Fruit fly (Drosophila melanogaster) whole organism, embryonic: ENCODE measurements around the gene Cp16.

Experiments
- ATbp ChIP-seq: fragments of 200-800 bp; sonication (Bioruptor generic); optimal IDR thresholded peaks from 2 replicates; lab custom pipeline; 2017; ENCODE audit warnings: missing biosample characterization, mild to moderate bottlenecking, missing genetic modification characterization, missing genetic modification reagents
- Aef1 ChIP-seq: fragments of 200-800 bp; sonication (Bioruptor generic); IDR thresholded peaks from 3 replicates; pipeline ENCODE4 v1.3.6; 2022; ENCODE audit warnings: missing biosample characterization, missing genetic modification characterization
- Atf6 ChIP-seq: fragments of 200-800 bp; sonication (Bioruptor generic); IDR thresholded peaks from 2 replicates; pipeline ENCODE4 v1.3.6; 2022; ENCODE audit warnings: missing biosample characterization, missing genetic modification characterization
- B-H1 ChIP-seq: fragments of 200-800 bp; sonication (Bioruptor generic); IDR thresholded peaks from 3 replicates; pipeline ENCODE4 v1.3.6; 2022; ENCODE audit warnings: missing biosample characterization, missing genetic modification characterization
- B-H2 ChIP-seq: fragments of 200-800 bp; sonication (Bioruptor generic); optimal IDR thresholded peaks from 2 replicates; lab custom pipeline; 2018; ENCODE audit warnings: missing biosample characterization, mild to moderate bottlenecking, missing genetic modification characterization
- CG10366 ChIP-seq: fragments of 200-800 bp; sonication (Bioruptor generic); IDR thresholded peaks from 2 replicates; pipeline ENCODE4 v1.3.6; 2022; ENCODE audit warnings: missing biosample characterization, missing genetic modification characterization
- CG11504 ChIP-seq: fragments of 200-800 bp; sonication (Bioruptor generic); optimal IDR thresholded peaks from 3 replicates; lab custom pipeline; 2019; ENCODE audit warnings: missing biosample characterization, mild to moderate bottlenecking, missing genetic modification characterization, moderate library complexity
- CG1233 ChIP-seq: fragments of 200-800 bp; sonication (Bioruptor generic); optimal IDR thresholded peaks from 4 replicates; lab custom pipeline; 2018; ENCODE audit warnings: missing biosample characterization, mild to moderate bottlenecking, missing genetic modification characterization
- CG17385 ChIP-seq: fragments of 200-800 bp; sonication (Bioruptor generic); optimal IDR thresholded peaks from 3 replicates; lab custom pipeline; 2018; ENCODE audit warnings: missing biosample characterization, mild to moderate bottlenecking, missing genetic modification characterization
- CG2116 ChIP-seq: fragments of 200-800 bp; sonication (Bioruptor generic); optimal IDR thresholded peaks from 3 replicates; lab custom pipeline; 2018; ENCODE audit warnings: missing biosample characterization, mild to moderate bottlenecking, missing genetic modification characterization
- CG2120 ChIP-seq: fragments of 200-800 bp; sonication (Bioruptor generic); optimal IDR thresholded peaks from 3 replicates; lab custom pipeline; 2016; ENCODE audit warnings: missing biosample characterization, missing genetic modification characterization
- CG30431 ChIP-seq: fragments of 200-800 bp; sonication (Bioruptor generic); optimal IDR thresholded peaks from 2 replicates; lab custom pipeline; 2017; ENCODE audit warnings: missing biosample characterization, missing genetic modification characterization
- CG32767 ChIP-seq: fragments of 200-800 bp; sonication (Bioruptor generic); IDR thresholded peaks from 2 replicates; pipeline ENCODE4 v1.3.6; 2022; ENCODE audit warnings: missing biosample characterization, missing genetic modification characterization
- CG4282 ChIP-seq: fragments of 200-800 bp; sonication (Bioruptor generic); optimal IDR thresholded peaks from 2 replicates; lab custom pipeline; 2016; ENCODE audit warnings: missing biosample characterization, missing genetic modification characterization
- CG4854 ChIP-seq: fragments of 200-800 bp; sonication (Bioruptor generic); optimal IDR thresholded peaks from 2 replicates; lab custom pipeline; 2016; ENCODE audit warnings: missing biosample characterization, missing genetic modification characterization, inconsistent platforms
- CG6254 ChIP-seq: fragments of 200-800 bp; sonication (Bioruptor generic); optimal IDR thresholded peaks from 3 replicates; lab custom pipeline; 2017; ENCODE audit warnings: mild to moderate bottlenecking, missing biosample characterization, missing genetic modification reagents, missing genetic modification characterization
- CG6272 ChIP-seq: fragments of 200-800 bp; sonication (Bioruptor generic); IDR thresholded peaks from 2 replicates; pipeline ENCODE4 v1.3.6; 2022; ENCODE audit warnings: missing biosample characterization, missing genetic modification characterization
- CG8944 ChIP-seq: fragments of 200-800 bp; sonication (Bioruptor generic); optimal IDR thresholded peaks from 3 replicates; lab custom pipeline; 2016; ENCODE audit warnings: missing biosample characterization, missing genetic modification characterization
- Chrac-16 ChIP-seq: fragments of 200-800 bp; sonication (Bioruptor generic); optimal IDR thresholded peaks from 3 replicates; lab custom pipeline; 2016; ENCODE audit warnings: missing biosample characterization, missing genetic modification characterization
- Dref ChIP-seq: fragments of 200-800 bp; sonication (Bioruptor generic); IDR thresholded peaks from 2 replicates; pipeline ENCODE4 v1.3.6; 2022; ENCODE audit warnings: missing biosample characterization, missing genetic modification characterization
- E2f2 ChIP-seq: fragments of 200-800 bp; sonication (Bioruptor generic); IDR thresholded peaks from 2 replicates; pipeline ENCODE4 v1.3.6; 2022; ENCODE audit warnings: missing biosample characterization, missing genetic modification characterization
- HLH4C ChIP-seq: fragments of 200-800 bp; sonication (Bioruptor generic); IDR thresholded peaks from 3 replicates; pipeline ENCODE4 v1.3.6; 2022; ENCODE audit warnings: missing biosample characterization, missing genetic modification characterization; ENCODE audit not compliant: partially characterized antibody
- Hr3 ChIP-seq: fragments of 200-800 bp; sonication (Bioruptor generic); optimal IDR thresholded peaks from 3 replicates; lab custom pipeline; 2016; ENCODE audit warnings: missing biosample characterization, missing genetic modification characterization
- Mrtf ChIP-seq: fragments of 200-800 bp; sonication (Bioruptor generic); IDR thresholded peaks from 3 replicates; pipeline ENCODE4 v1.3.6; 2022; ENCODE audit warnings: missing biosample characterization, missing genetic modification characterization
- Pdp1 ChIP-seq, 2 experiments: fragments of 200-800 bp; sonication (Bioruptor generic); optimal IDR thresholded peaks; 3 replicates each; lab custom pipeline; 2016; ENCODE audit warnings: missing biosample characterization in 2 of 2, missing genetic modification characterization in 2 of 2, mild to moderate bottlenecking in 1 of 2, moderate library complexity in 1 of 2
- az2 ChIP-seq: fragments of 200-800 bp; sonication (Bioruptor generic); optimal IDR thresholded peaks from 3 replicates; lab custom pipeline; 2016; ENCODE audit warnings: missing biosample characterization, missing genetic modification characterization
- cwo ChIP-seq: fragments of 200-800 bp; sonication (Bioruptor generic); optimal IDR thresholded peaks from 3 replicates; lab custom pipeline; 2017; ENCODE audit warnings: missing biosample characterization, missing genetic modification characterization, mild to moderate bottlenecking, moderate library complexity, missing genetic modification reagents
- dati ChIP-seq: fragments of 200-800 bp; sonication (Bioruptor generic); IDR thresholded peaks from 2 replicates; pipeline ENCODE4 v1.3.6; 2022; ENCODE audit warnings: missing biosample characterization, missing genetic modification characterization
- dysf ChIP-seq: fragments of 200-800 bp; sonication (Bioruptor generic); IDR thresholded peaks from 3 replicates; pipeline ENCODE4 v1.3.6; 2022; ENCODE audit warnings: missing biosample characterization, missing genetic modification characterization
- esg ChIP-seq: fragments of 200-800 bp; sonication (Bioruptor generic); conservative IDR thresholded peaks from 2 replicates; pipeline ENCODE4 v1.3.6; 2022; ENCODE audit warnings: missing biosample characterization, missing genetic modification characterization
- fd3F ChIP-seq: fragments of 200-800 bp; sonication (Bioruptor generic); optimal IDR thresholded peaks from 2 replicates; lab custom pipeline; 2018; ENCODE audit warnings: missing biosample characterization, mild to moderate bottlenecking, missing genetic modification characterization, moderate library complexity
- fd96Cb ChIP-seq: fragments of 200-800 bp; sonication (Bioruptor generic); optimal IDR thresholded peaks from 2 replicates; lab custom pipeline; 2018; ENCODE audit warnings: missing biosample characterization, mild to moderate bottlenecking, missing genetic modification characterization, moderate library complexity
- gem ChIP-seq: fragments of 200-800 bp; sonication (Bioruptor generic); optimal IDR thresholded peaks from 2 replicates; lab custom pipeline; 2019; ENCODE audit warnings: missing biosample characterization, mild to moderate bottlenecking, missing genetic modification characterization, moderate library complexity
- lab ChIP-seq: fragments of 200-800 bp; sonication (Bioruptor generic); optimal IDR thresholded peaks from 3 replicates; lab custom pipeline; 2017; ENCODE audit warnings: missing biosample characterization, missing genetic modification characterization, mild to moderate bottlenecking, moderate library complexity, missing genetic modification reagents
- pho ChIP-seq: fragments of 200-800 bp; sonication (Bioruptor generic); optimal IDR thresholded peaks from 2 replicates; lab custom pipeline; 2016; ENCODE audit warnings: missing biosample characterization, missing genetic modification characterization
- ranshi ChIP-seq: fragments of 200-800 bp; sonication (Bioruptor generic); IDR thresholded peaks from 2 replicates; pipeline ENCODE4 v1.3.6; 2022; ENCODE audit warnings: missing biosample characterization, missing genetic modification characterization
- sqz ChIP-seq: fragments of 200-800 bp; sonication (Bioruptor generic); optimal IDR thresholded peaks from 3 replicates; lab custom pipeline; 2018; ENCODE audit warnings: missing biosample characterization, mild to moderate bottlenecking, missing genetic modification characterization
- tgo ChIP-seq: fragments of 200-800 bp; sonication (Bioruptor generic); IDR thresholded peaks from 3 replicates; pipeline ENCODE4 v1.3.6; 2022; ENCODE audit warnings: missing biosample characterization, missing genetic modification characterization
- unpg ChIP-seq: fragments of 200-800 bp; sonication (Bioruptor generic); optimal IDR thresholded peaks from 3 replicates; lab custom pipeline; 2018; ENCODE audit warnings: missing biosample characterization, mild to moderate bottlenecking, missing genetic modification characterization, moderate library complexity
- zen2 ChIP-seq: fragments of 200-800 bp; sonication (Bioruptor generic); IDR thresholded peaks from 3 replicates; pipeline ENCODE4 v1.3.6; 2022; ENCODE audit warnings: missing biosample characterization, missing genetic modification characterization; ENCODE audit not compliant: partially characterized antibody
- zfh1 ChIP-seq: fragments of 200-800 bp; sonication (Bioruptor generic); IDR thresholded peaks from 3 replicates; pipeline ENCODE4 v1.3.6; 2022; ENCODE audit warnings: missing biosample characterization, missing genetic modification characterization

The Cp16 gene

DNA sequence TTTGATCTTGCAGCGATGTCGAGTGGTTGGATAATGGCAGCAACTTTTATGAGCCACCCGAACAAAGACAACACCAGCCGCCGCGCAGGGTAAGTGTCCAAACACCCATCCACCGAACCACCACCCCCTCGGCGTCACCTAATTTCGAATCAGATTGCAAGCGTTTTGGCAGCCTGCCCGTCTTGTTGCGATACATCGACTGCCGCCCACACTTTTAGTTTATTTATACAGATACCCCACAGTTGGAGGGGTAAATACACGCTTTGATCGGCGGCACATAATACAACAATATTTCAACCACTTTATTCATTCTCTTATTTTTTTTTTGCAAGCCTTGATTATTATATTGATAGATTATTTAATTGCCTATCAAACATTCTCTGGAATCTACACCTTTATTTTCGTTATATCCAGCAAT is 31.3 kb downstream of the Cp16 start (continued):
- TF ChIP-seq ATbp (GFP tag; lab: Kevin White, UChicago): peak; percentile 42
- no peak; the same call in 1 of the 2 replicates for TF ChIP-seq CG6272 (GFP tag; lab: Robert Waterston, UW)
- peak; percentile 39; the same call in 1 of the 3 replicates for TF ChIP-seq zfh1 (GFP tag; lab: Robert Waterston, UW)
- TF ChIP-seq Hr3 (GFP tag; lab: Kevin White, UChicago): peak; percentile 17
- peak; percentile 45 for TF ChIP-seq unpg (GFP tag; lab: Kevin White, UChicago)
- peak; percentile 47 for TF ChIP-seq esg (GFP tag; lab: Robert Waterston, UW)
- TF ChIP-seq lab (GFP tag; lab: Kevin White, UChicago): peak; percentile 26
- peak; percentile 12 for TF ChIP-seq az2
- TF ChIP-seq CG30431 (GFP tag; lab: Kevin White, UChicago): no peak
- TF ChIP-seq fd96Cb (tag; lab: Kevin White, UChicago): peak; percentile 0
- TF ChIP-seq fd3F: peak; percentile 48
- TF ChIP-seq CG10366 (GFP tag; lab: Robert Waterston, UW): peak; percentile 59
- TF ChIP-seq CG11504: peak; percentile 56
- TF ChIP-seq Aef1: peak; percentile 43; the same call in 2 of the 3 replicates
- TF ChIP-seq E2f2 (GFP tag; lab: Robert Waterston, UW): peak; percentile 38; the same call in 1 of the 2 replicates
- TF ChIP-seq CG2120: peak; percentile 71
- 0 out of 2 replicates have a peak, but pooled peaks have one; percentile 33 for TF ChIP-seq ranshi (GFP tag; lab: Robert Waterston, UW)
- peak; percentile 65; the same call in 1 of the 2 replicates for TF ChIP-seq Atf6 (GFP tag; lab: Robert Waterston, UW)
- peak in 1 of 2 experiments; percentile 84 for TF ChIP-seq Pdp1 (GFP tag; optimal IDR thresholded peaks at IDR 0.05; lab: Kevin White, UChicago)
- peak; percentile 32; the same call in 2 of the 3 replicates for TF ChIP-seq B-H1 (GFP tag; lab: Robert Waterston, UW)
- TF ChIP-seq HLH4C: 0 out of 3 replicates have a peak, but pooled peaks have one; percentile 37
- peak; percentile 16 for TF ChIP-seq cwo
- TF ChIP-seq CG17385 (GFP tag; lab: Kevin White, UChicago): peak; percentile 54
- peak; percentile 75 for TF ChIP-seq dysf (GFP tag; lab: Robert Waterston, UW)
- TF ChIP-seq tgo (GFP tag; lab: Robert Waterston, UW): peak; percentile 36; the same call in 1 of the 3 replicates

DNA sequence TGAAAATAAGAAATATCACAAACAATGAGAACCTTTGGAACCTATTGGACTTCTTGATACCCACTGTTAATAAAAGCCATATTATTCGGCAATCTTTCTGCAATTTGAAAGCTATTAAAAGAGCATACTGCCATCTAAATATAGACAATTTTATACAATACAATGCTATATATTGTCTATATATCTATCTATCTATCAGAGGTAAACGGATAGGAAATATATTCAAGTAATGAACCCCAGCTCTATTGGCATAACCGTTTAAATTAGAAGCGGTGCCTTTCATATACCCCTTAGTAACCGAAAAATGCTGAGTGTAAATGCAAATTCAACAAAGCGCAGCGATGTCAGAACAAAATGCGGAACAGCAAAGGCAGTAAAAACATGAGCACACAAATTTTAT is 32.0 kb downstream of the Cp16 start:
- no peak for TF ChIP-seq gem
- no peak for TF ChIP-seq CG2116 (GFP tag; lab: Kevin White, UChicago)
- TF ChIP-seq zen2 (GFP tag; lab: Robert Waterston, UW): no peak
- TF ChIP-seq Dref (GFP tag; lab: Robert Waterston, UW): no peak
- TF ChIP-seq CG32767 (GFP tag; lab: Robert Waterston, UW): no peak
- no peak for TF ChIP-seq CG6254 (GFP tag; lab: Kevin White, UChicago)
- TF ChIP-seq pho (GFP tag; lab: Kevin White, UChicago): no peak
- TF ChIP-seq CG8944 (GFP tag; lab: Kevin White, UChicago): no peak
- TF ChIP-seq sqz (GFP tag; lab: Kevin White, UChicago): no peak
- no peak for TF ChIP-seq CG4282
- no peak for TF ChIP-seq CG1233 (GFP tag; lab: Kevin White, UChicago)
- no peak for TF ChIP-seq dati (GFP tag; lab: Robert Waterston, UW)
- no peak for TF ChIP-seq Mrtf (GFP tag; lab: Robert Waterston, UW)
- no peak for TF ChIP-seq CG4854 (GFP tag; lab: Kevin White, UChicago)
- TF ChIP-seq B-H2 (GFP tag; lab: Kevin White, UChicago): no peak
- no peak for TF ChIP-seq Chrac-16 (GFP tag; lab: Kevin White, UChicago)
- TF ChIP-seq, all 482 proteins: peak for 0
